Fruit fly (Drosophila melanogaster) whole organism, embryonic: ENCODE data around the gene CG5376.
A peak's percentile ranks its signal among the peaks of the same experiment; 100 is the strongest.

Experiments
- Adf1 ChIP-seq: fragments of 200-800 bp; sonication (Bioruptor generic); IDR thresholded peaks from 2 replicates; pipeline ENCODE4 v1.3.6; 2022; ENCODE audit warnings: missing biosample characterization, missing genetic modification characterization
- CG10366 ChIP-seq: fragments of 200-800 bp; sonication (Bioruptor generic); IDR thresholded peaks from 2 replicates; pipeline ENCODE4 v1.3.6; 2022; ENCODE audit warnings: missing biosample characterization, missing genetic modification characterization
- CG11560 ChIP-seq: fragments of 200-800 bp; sonication (Bioruptor generic); IDR thresholded peaks from 3 replicates; pipeline ENCODE4 v1.3.6; 2022; ENCODE audit warnings: missing biosample characterization, missing genetic modification characterization
- CG12071 ChIP-seq: fragments of 200-800 bp; sonication (Bioruptor generic); optimal IDR thresholded peaks from 3 replicates; lab custom pipeline; 2018; ENCODE audit warnings: missing biosample characterization, mild to moderate bottlenecking, missing genetic modification characterization
- CG12769 ChIP-seq: fragments of 200-800 bp; sonication (Bioruptor generic); optimal IDR thresholded peaks from 2 replicates; lab custom pipeline; 2019; ENCODE audit warnings: missing biosample characterization, mild to moderate bottlenecking, missing genetic modification characterization, moderate library complexity
- CG13894 ChIP-seq: fragments of 200-800 bp; sonication (Bioruptor generic); optimal IDR thresholded peaks from 3 replicates; lab custom pipeline; 2018; ENCODE audit warnings: missing biosample characterization, mild to moderate bottlenecking, missing genetic modification characterization, moderate library complexity
- CG14710 ChIP-seq: fragments of 200-800 bp; sonication (Bioruptor generic); optimal IDR thresholded peaks from 3 replicates; lab custom pipeline; 2019; ENCODE audit warnings: missing biosample characterization, mild to moderate bottlenecking, missing genetic modification characterization, moderate library complexity
- CG14860 ChIP-seq: fragments of 200-800 bp; sonication (Bioruptor generic); IDR thresholded peaks from 3 replicates; pipeline ENCODE4 v1.3.6; 2022; ENCODE audit warnings: missing biosample characterization, missing genetic modification characterization; ENCODE audit not compliant: partially characterized antibody
- CG15479 ChIP-seq: fragments of 200-800 bp; sonication (Bioruptor generic); optimal IDR thresholded peaks from 3 replicates; lab custom pipeline; 2019; ENCODE audit warnings: missing biosample characterization, mild to moderate bottlenecking, missing genetic modification characterization, moderate library complexity
- CG1647 ChIP-seq: fragments of 200-800 bp; sonication (Bioruptor generic); optimal IDR thresholded peaks from 3 replicates; lab custom pipeline; 2016; ENCODE audit warnings: missing biosample characterization, missing genetic modification characterization
- CG2202 ChIP-seq: fragments of 200-800 bp; sonication (Bioruptor generic); optimal IDR thresholded peaks from 2 replicates; lab custom pipeline; 2018; ENCODE audit warnings: missing biosample characterization, mild to moderate bottlenecking, missing genetic modification characterization
- CG2712 ChIP-seq: fragments of 200-800 bp; optimal IDR thresholded peaks from 3 replicates; lab custom pipeline; 2019; ENCODE audit warnings: missing biosample characterization, mild to moderate bottlenecking, missing genetic modification characterization, moderate library complexity
- CG2889 ChIP-seq: fragments of 200-800 bp; sonication (Bioruptor generic); IDR thresholded peaks from 3 replicates; pipeline ENCODE4 v1.3.6; 2022; ENCODE audit warnings: missing biosample characterization, missing genetic modification characterization
- CG30403 ChIP-seq: fragments of 200-800 bp; sonication (Bioruptor generic); optimal IDR thresholded peaks from 3 replicates; lab custom pipeline; 2016; ENCODE audit warnings: missing biosample characterization, missing genetic modification characterization
- CG30431 ChIP-seq: fragments of 200-800 bp; sonication (Bioruptor generic); optimal IDR thresholded peaks from 2 replicates; lab custom pipeline; 2017; ENCODE audit warnings: missing biosample characterization, missing genetic modification characterization
- CG34422 ChIP-seq: fragments of 200-800 bp; sonication (Bioruptor generic); IDR thresholded peaks from 3 replicates; pipeline ENCODE4 v1.3.6; 2022; ENCODE audit warnings: missing biosample characterization, missing genetic modification characterization
- CG4617 ChIP-seq: fragments of 200-800 bp; sonication (Bioruptor generic); optimal IDR thresholded peaks from 3 replicates; lab custom pipeline; 2016; ENCODE audit warnings: missing biosample characterization, missing genetic modification characterization, borderline replicate concordance
- CG5245 ChIP-seq: fragments of 200-800 bp; sonication (Bioruptor generic); optimal IDR thresholded peaks from 3 replicates; lab custom pipeline; 2016; ENCODE audit warnings: missing biosample characterization, missing genetic modification characterization
- CG9437 ChIP-seq: fragments of 200-800 bp; sonication (Bioruptor generic); optimal IDR thresholded peaks from 2 replicates; lab custom pipeline; 2018; ENCODE audit warnings: missing biosample characterization, mild to moderate bottlenecking, missing genetic modification characterization
- CG9932 ChIP-seq: fragments of 200-800 bp; sonication (Bioruptor generic); IDR thresholded peaks from 2 replicates; pipeline ENCODE4 v1.3.6; 2022; ENCODE audit warnings: missing biosample characterization, missing genetic modification characterization
- Doc3 ChIP-seq: fragments of 200-800 bp; sonication (Bioruptor generic); IDR thresholded peaks from 3 replicates; pipeline ENCODE4 v1.3.6; 2022; ENCODE audit warnings: missing biosample characterization, missing genetic modification characterization; ENCODE audit not compliant: partially characterized antibody
- Fer2 ChIP-seq: fragments of 200-800 bp; sonication (Bioruptor generic); optimal IDR thresholded peaks from 2 replicates; lab custom pipeline; 2018; ENCODE audit warnings: missing biosample characterization, mild to moderate bottlenecking, missing genetic modification characterization, moderate library complexity
- Jarid2 ChIP-seq: fragments of 200-800 bp; sonication (Bioruptor generic); optimal IDR thresholded peaks from 3 replicates; lab custom pipeline; 2017; ENCODE audit warnings: mild to moderate bottlenecking, missing biosample characterization, missing genetic modification reagents, missing genetic modification characterization
- Lhr ChIP-seq: fragments of 200-800 bp; sonication (Bioruptor generic); optimal IDR thresholded peaks from 3 replicates; lab custom pipeline; 2017; ENCODE audit warnings: mild to moderate bottlenecking, missing biosample characterization, missing genetic modification reagents, missing genetic modification characterization
- Med ChIP-seq: fragments of 200-800 bp; sonication (Bioruptor generic); peaks from one replicate; lab custom pipeline; 2016; ENCODE audit warnings: missing biosample characterization, missing genetic modification characterization, mild to moderate bottlenecking, inconsistent platforms, moderate library complexity
- NC2β ChIP-seq: fragments of 200-800 bp; sonication (Bioruptor generic); optimal IDR thresholded peaks from 2 replicates; lab custom pipeline; 2016; ENCODE audit warnings: missing biosample characterization, missing genetic modification characterization
- NK7.1 ChIP-seq: fragments of 200-800 bp; sonication (Bioruptor generic); optimal IDR thresholded peaks from 3 replicates; lab custom pipeline; 2016; ENCODE audit warnings: missing biosample characterization, missing genetic modification characterization
- Side ChIP-seq: fragments of 200-800 bp; sonication (Bioruptor generic); optimal IDR thresholded peaks from 2 replicates; lab custom pipeline; 2016; ENCODE audit warnings: missing biosample characterization, missing genetic modification characterization
- al ChIP-seq: fragments of 200-800 bp; sonication (Bioruptor generic); IDR thresholded peaks from 2 replicates; pipeline ENCODE4 v1.3.6; 2022; ENCODE audit warnings: missing biosample characterization, missing genetic modification characterization
- bcd ChIP-seq: fragments of 200-800 bp; sonication (Bioruptor generic); optimal IDR thresholded peaks from 2 replicates; lab custom pipeline; 2017; ENCODE audit warnings: missing biosample characterization, mild to moderate bottlenecking, missing genetic modification characterization
- bigmax ChIP-seq: fragments of 200-800 bp; sonication (Bioruptor generic); optimal IDR thresholded peaks from 2 replicates; lab custom pipeline; 2018; ENCODE audit warnings: missing biosample characterization, mild to moderate bottlenecking, missing genetic modification characterization
- corto ChIP-seq: fragments of 200-800 bp; sonication (Bioruptor generic); optimal IDR thresholded peaks from 2 replicates; lab custom pipeline; 2016; ENCODE audit warnings: missing biosample characterization, mild to moderate bottlenecking, missing genetic modification characterization, moderate library complexity
- crol ChIP-seq: fragments of 200-800 bp; sonication (Bioruptor generic); IDR thresholded peaks from 2 replicates; pipeline ENCODE4 v1.3.6; 2022; ENCODE audit warnings: missing biosample characterization, missing genetic modification characterization
- disco-r ChIP-seq: fragments of 200-800 bp; sonication (Bioruptor generic); optimal IDR thresholded peaks from 2 replicates; lab custom pipeline; 2016; ENCODE audit warnings: missing biosample characterization, missing genetic modification characterization
- knrl ChIP-seq: fragments of 200-800 bp; sonication (Bioruptor generic); IDR thresholded peaks from 3 replicates; pipeline ENCODE4 v1.3.6; 2022; ENCODE audit warnings: missing biosample characterization, missing genetic modification characterization; ENCODE audit not compliant: partially characterized antibody
- lilli ChIP-seq: fragments of 200-800 bp; sonication (Bioruptor generic); optimal IDR thresholded peaks from 3 replicates; lab custom pipeline; 2016; ENCODE audit warnings: missing biosample characterization, missing genetic modification characterization
- lola ChIP-seq, 3 experiments: fragments of >200 bp in 2 of 3; fragments of 200-800 bp in 1 of 3; sonication (Bioruptor generic) in 1 of 3; optimal IDR thresholded peaks; 2 replicates each; lab custom pipeline; 2017 to 2019; ENCODE audit warnings: missing biosample characterization in 3 of 3, missing genetic modification characterization in 3 of 3, mild to moderate bottlenecking in 1 of 3, moderate library complexity in 1 of 3
- lov ChIP-seq, 2 experiments: fragments of 200-800 bp in 1 of 2; fragments of >200 bp in 1 of 2; sonication (Bioruptor generic) in 1 of 2; IDR thresholded peaks in 1 of 2; optimal IDR thresholded peaks in 1 of 2; 2 replicates in 1 of 2; 3 replicates in 1 of 2; pipeline versions ENCODE4 v1.3.6 to Lab custom; 2017 to 2022; ENCODE audit warnings: missing biosample characterization in 1 of 2, missing genetic modification characterization in 1 of 2
- org-1 ChIP-seq: fragments of 200-800 bp; sonication (Bioruptor generic); optimal IDR thresholded peaks from 2 replicates; lab custom pipeline; 2017; ENCODE audit warnings: missing biosample characterization, missing genetic modification characterization
- phol ChIP-seq: fragments of 200-800 bp; sonication (Bioruptor generic); optimal IDR thresholded peaks from 3 replicates; lab custom pipeline; 2018; ENCODE audit warnings: missing biosample characterization, mild to moderate bottlenecking, missing genetic modification characterization, moderate library complexity
- repo ChIP-seq: fragments of 200-800 bp; sonication (Bioruptor generic); optimal IDR thresholded peaks from 2 replicates; lab custom pipeline; 2016; ENCODE audit warnings: missing biosample characterization, missing genetic modification characterization
- ssp ChIP-seq: fragments of 200-800 bp; sonication (Bioruptor generic); IDR thresholded peaks from 2 replicates; pipeline ENCODE4 v1.3.6; 2022; ENCODE audit warnings: missing biosample characterization, missing genetic modification characterization
- stwl ChIP-seq: fragments of 200-800 bp; sonication (Bioruptor generic); optimal IDR thresholded peaks from 3 replicates; lab custom pipeline; 2018; ENCODE audit warnings: missing biosample characterization, mild to moderate bottlenecking, missing genetic modification characterization, moderate library complexity
- tio ChIP-seq: fragments of 200-800 bp; sonication (Bioruptor generic); optimal IDR thresholded peaks from 2 replicates; lab custom pipeline; 2017; ENCODE audit warnings: missing biosample characterization, missing genetic modification characterization, inconsistent platforms
- tna ChIP-seq: fragments of 200-800 bp; sonication (Bioruptor generic); IDR thresholded peaks from 2 replicates; pipeline ENCODE4 v1.3.6; 2022; ENCODE audit warnings: missing biosample characterization, missing genetic modification characterization; ENCODE audit not compliant: partially characterized antibody
- tx ChIP-seq: fragments of 200-800 bp; sonication (Bioruptor generic); optimal IDR thresholded peaks from 2 replicates; lab custom pipeline; 2016; ENCODE audit warnings: missing biosample characterization, missing genetic modification characterization
- wdn ChIP-seq: fragments of 200-800 bp; sonication (Bioruptor generic); IDR thresholded peaks from 2 replicates; pipeline ENCODE4 v1.3.6; 2022; ENCODE audit warnings: missing biosample characterization, missing genetic modification characterization
- zf30C ChIP-seq: fragments of 200-800 bp; sonication (Bioruptor generic); optimal IDR thresholded peaks from 3 replicates; lab custom pipeline; 2018; ENCODE audit warnings: missing biosample characterization, mild to moderate bottlenecking, missing genetic modification characterization

Gene CG5376

DNA sequence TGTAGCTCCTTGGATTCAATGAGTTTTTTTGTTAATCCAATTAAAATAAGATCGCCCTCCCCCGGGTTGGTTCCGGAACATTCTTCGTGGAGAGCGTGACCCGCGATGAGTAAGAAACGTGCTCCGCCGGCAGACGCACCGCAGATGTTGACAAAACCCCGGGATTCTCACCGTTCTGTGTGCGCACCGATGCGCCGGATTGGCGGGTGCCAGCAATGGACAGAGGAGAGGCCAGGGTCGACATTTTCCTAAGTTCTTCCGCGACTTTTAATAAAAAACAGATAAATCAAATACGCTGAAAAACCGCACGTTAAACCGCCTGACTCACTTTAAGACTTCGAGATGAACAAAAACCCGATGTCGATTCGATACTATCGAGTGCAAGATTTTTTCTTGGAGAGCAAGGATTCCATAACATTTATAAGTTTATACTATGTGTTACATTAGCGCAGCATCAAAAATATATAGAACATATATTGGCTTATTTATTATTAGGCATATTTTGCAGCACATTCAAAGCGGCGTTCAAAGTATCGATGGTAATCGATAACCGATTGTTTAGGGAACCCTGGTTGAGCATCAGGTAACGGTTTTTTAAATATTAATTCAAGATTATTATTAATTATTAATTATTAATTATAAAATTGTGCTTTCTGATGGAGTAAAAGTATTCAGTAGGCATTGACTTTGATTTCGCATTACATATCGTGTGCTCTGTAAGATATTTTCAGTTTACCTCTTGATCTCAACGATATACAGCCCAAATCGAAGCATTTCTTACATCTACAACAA lies 2.5 kb upstream of the CG5376 start, which contains the start of the genes CCT1 and tHMG1 (continued):
- TF ChIP-seq zf30C (no peak), CG12769 (tag; lab: Kevin White, UChicago) (peak; percentile 1), CG34422 (peak; percentile 82; the same call in 1 of the 3 replicates), CG9437 (peak; percentile 3), CG13894 (tag; lab: Kevin White, UChicago) (no peak), CG15479 (GFP tag; lab: Kevin White, UChicago) (no peak), lov (optimal IDR thresholded peaks at IDR 0.05; lab: Kevin White, UChicago) (no peak), lov (GFP tag; IDR thresholded peaks at IDR 0.05; lab: Robert Waterston, UW) (no peak), CG30431 (GFP tag; lab: Kevin White, UChicago) (no peak), lola (GFP tag; optimal IDR thresholded peaks at IDR 0.05; lab: Kevin White, UChicago) (no peak), tio (GFP tag; lab: Kevin White, UChicago) (no peak), CG11560 (tag; lab: Robert Waterston, UW) (peak; percentile 75; the same call in 2 of the 3 replicates), CG2202 (tag; lab: Kevin White, UChicago) (no peak), crol (GFP tag; lab: Robert Waterston, UW) (no peak), al (GFP tag; lab: Robert Waterston, UW) (no peak), CG1647 (GFP tag; lab: Kevin White, UChicago) (no peak), Side (GFP tag; lab: Kevin White, UChicago) (no peak), lilli (GFP tag; lab: Kevin White, UChicago) (peak; percentile 42), CG5245 (GFP tag; lab: Kevin White, UChicago) (no peak), CG9932 (no peak), CG14710 (tag; lab: Kevin White, UChicago) (peak; percentile 67), CG12071 (GFP tag; lab: Kevin White, UChicago) (no peak), bcd (GFP tag; lab: Kevin White, UChicago) (no peak), Fer2 (tag; lab: Kevin White, UChicago) (no peak), CG14860 (peak; percentile 95), ssp (no peak), NC2β (GFP tag; lab: Kevin White, UChicago) (peak; percentile 39), Lhr (peak; percentile 5), repo (GFP tag; lab: Kevin White, UChicago) (no peak), org-1 (GFP tag; lab: Kevin White, UChicago) (no peak), tx (peak; percentile 47), Doc3 (peak; percentile 98), disco-r (GFP tag; lab: Kevin White, UChicago) (no peak), Adf1 (GFP tag; lab: Robert Waterston, UW) (no peak), CG2712 (tag; lab: Kevin White, UChicago) (peak; percentile 57), Jarid2 (GFP tag; lab: Kevin White, UChicago) (no peak), phol (tag; lab: Kevin White, UChicago) (peak; percentile 42), bigmax (peak; percentile 84), stwl (peak; percentile 55), CG30403 (GFP tag; lab: Kevin White, UChicago) (peak; percentile 6), CG10366 (GFP tag; lab: Robert Waterston, UW) (no peak), NK7.1 (no peak), CG2889 (GFP tag; lab: Robert Waterston, UW) (no peak), Med (peak; percentile 72), wdn (GFP tag; lab: Robert Waterston, UW) (no peak), knrl (GFP tag; lab: Robert Waterston, UW) (peak; percentile 95), tna (GFP tag; lab: Robert Waterston, UW) (peak; percentile 80), CG4617 (GFP tag; lab: Kevin White, UChicago) (no peak), corto (GFP tag; lab: Kevin White, UChicago) (no peak)
